Worm (Caenorhabditis elegans) whole organism, L2 larva: ENCODE measurements around the gene srw-13.

Source experiments
- C34F6.9 ChIP-seq: fragments of 150-350 bp; optimal IDR thresholded peaks from 2 replicates; lab custom pipeline; 2014; ENCODE audit warnings: missing biosample characterization, missing genetic modification characterization
- F13H6.1 ChIP-seq: sonication (generic microtip); optimal IDR thresholded peaks from 2 replicates; lab custom pipeline; 2016; ENCODE audit warnings: missing genetic modification characterization, missing compliant biosample characterization
- R02D3.7 ChIP-seq: fragments of 150-350 bp; optimal IDR thresholded peaks from 2 replicates; lab custom pipeline; 2014; ENCODE audit warnings: missing biosample characterization, missing genetic modification characterization
- Y55F3AM.14 ChIP-seq: fragments of 200-800 bp; sonication (Bioruptor generic); optimal IDR thresholded peaks from 2 replicates; lab custom pipeline; 2018; ENCODE audit warnings: mild to moderate bottlenecking, missing genetic modification characterization, missing compliant biosample characterization
- alr-1 ChIP-seq: fragments of 150-350 bp; optimal IDR thresholded peaks from 2 replicates; lab custom pipeline; 2014; ENCODE audit warnings: missing biosample characterization, missing genetic modification characterization
- ama-1 ChIP-seq: fragments of 150-350 bp; optimal IDR thresholded peaks from 2 replicates; lab custom pipeline; 2018; ENCODE audit warnings: inconsistent platforms
- blmp-1 ChIP-seq: sonication (generic microtip); optimal IDR thresholded peaks from 2 replicates; lab custom pipeline; 2017; ENCODE audit warnings: missing genetic modification characterization, mild to moderate bottlenecking, missing compliant biosample characterization, antibody characterized with exemption, moderate library complexity; ENCODE audit not compliant: insufficient read depth
- ceh-16 ChIP-seq: fragments of 150-350 bp; optimal IDR thresholded peaks from 2 replicates; lab custom pipeline; 2014; ENCODE audit warnings: missing biosample characterization, missing genetic modification characterization
- crh-2 ChIP-seq: sonication (generic microtip); optimal IDR thresholded peaks from 2 replicates; lab custom pipeline; 2017; ENCODE audit warnings: missing biosample characterization, missing genetic modification characterization
- egl-27 ChIP-seq: sonication (generic microtip); optimal IDR thresholded peaks from 3 replicates; lab custom pipeline; 2017; ENCODE audit warnings: missing biosample characterization, missing genetic modification reagents, missing genetic modification characterization
- elt-1 ChIP-seq: fragments of 150-350 bp; optimal IDR thresholded peaks from 2 replicates; lab custom pipeline; 2014; ENCODE audit warnings: missing biosample characterization, missing genetic modification characterization
- fos-1 ChIP-seq: fragments of 150-350 bp; optimal IDR thresholded peaks from 2 replicates; lab custom pipeline; 2014; ENCODE audit warnings: missing biosample characterization, missing genetic modification characterization
- lin-11 ChIP-seq: fragments of 150-350 bp; sonication (generic microtip); optimal IDR thresholded peaks from 2 replicates; lab custom pipeline; 2014; ENCODE audit warnings: missing biosample characterization, missing genetic modification characterization, inconsistent platforms, mixed read lengths
- lin-13 ChIP-seq: fragments of 150-350 bp; optimal IDR thresholded peaks from 2 replicates; lab custom pipeline; 2014; ENCODE audit warnings: missing biosample characterization, missing genetic modification reagents, missing genetic modification characterization
- lsy-2 ChIP-seq, 2 experiments: fragments of 150-350 bp in 1 of 2; sonication (generic microtip) in 1 of 2; optimal IDR thresholded peaks; 2 replicates each; lab custom pipeline; 2014 to 2017; ENCODE audit warnings: missing biosample characterization in 2 of 2, missing genetic modification characterization in 2 of 2
- mbf-1 ChIP-seq: sonication (generic microtip); optimal IDR thresholded peaks from 2 replicates; lab custom pipeline; 2017; ENCODE audit warnings: missing biosample characterization, missing genetic modification characterization
- mdl-1 ChIP-seq, 2 experiments: fragments of 150-350 bp in 1 of 2; sonication (generic microtip) in 1 of 2; optimal IDR thresholded peaks; 2 replicates each; lab custom pipeline; 2017; ENCODE audit warnings: missing biosample characterization in 2 of 2, missing genetic modification characterization in 2 of 2
- nhr-10 ChIP-seq: sonication (generic microtip); optimal IDR thresholded peaks from 2 replicates; lab custom pipeline; 2017; ENCODE audit warnings: missing biosample characterization, missing genetic modification characterization
- nhr-11 ChIP-seq: fragments of 150-350 bp; optimal IDR thresholded peaks from 2 replicates; lab custom pipeline; 2014; ENCODE audit warnings: missing biosample characterization, missing genetic modification characterization
- nhr-12 ChIP-seq: fragments of 150-350 bp; optimal IDR thresholded peaks from 2 replicates; lab custom pipeline; 2014; ENCODE audit warnings: missing biosample characterization, missing genetic modification characterization
- nhr-129 ChIP-seq: fragments of 150-350 bp; optimal IDR thresholded peaks from 2 replicates; lab custom pipeline; 2014; ENCODE audit warnings: missing biosample characterization, missing genetic modification characterization
- nhr-21 ChIP-seq: fragments of 150-350 bp; optimal IDR thresholded peaks from 2 replicates; lab custom pipeline; 2014; ENCODE audit warnings: missing biosample characterization, missing genetic modification characterization
- nhr-25 ChIP-seq: fragments of 150-350 bp; sonication (generic microtip); optimal IDR thresholded peaks from 3 replicates; lab custom pipeline; 2014; ENCODE audit warnings: missing biosample characterization, missing genetic modification characterization
- nhr-6 ChIP-seq: fragments of 150-350 bp; optimal IDR thresholded peaks from 2 replicates; lab custom pipeline; 2014; ENCODE audit warnings: missing biosample characterization, missing genetic modification characterization
- nhr-77 ChIP-seq: fragments of 150-350 bp; optimal IDR thresholded peaks from 2 replicates; lab custom pipeline; 2014; ENCODE audit warnings: missing biosample characterization, missing genetic modification characterization
- peb-1 ChIP-seq: fragments of 150-350 bp; optimal IDR thresholded peaks from 2 replicates; lab custom pipeline; 2014; ENCODE audit warnings: missing biosample characterization, missing genetic modification characterization
- sem-4 ChIP-seq: fragments of 150-350 bp; optimal IDR thresholded peaks from 2 replicates; lab custom pipeline; 2014; ENCODE audit warnings: missing biosample characterization, missing genetic modification reagents, missing genetic modification characterization
- skn-1 ChIP-seq: sonication (generic microtip); optimal IDR thresholded peaks from 2 replicates; lab custom pipeline; 2017; ENCODE audit warnings: missing biosample characterization, missing genetic modification characterization
- sma-3 ChIP-seq: sonication (generic microtip); optimal IDR thresholded peaks from 2 replicates; lab custom pipeline; 2016; ENCODE audit warnings: missing genetic modification reagents, missing genetic modification characterization, missing compliant biosample characterization
- sma-9 ChIP-seq, 2 experiments: fragments of 150-350 bp in 1 of 2; sonication (generic microtip) in 1 of 2; optimal IDR thresholded peaks; 2 replicates each; lab custom pipeline; 2014 to 2016; ENCODE audit warnings: missing genetic modification characterization in 2 of 2, mild to moderate bottlenecking in 1 of 2, missing biosample characterization in 1 of 2, missing compliant biosample characterization in 1 of 2, missing genetic modification reagents in 1 of 2, moderate library complexity in 1 of 2
- snpc-4 ChIP-seq: fragments of 150-350 bp; optimal IDR thresholded peaks from 2 replicates; lab custom pipeline; 2014; ENCODE audit warnings: missing biosample characterization, missing genetic modification characterization
- unc-62 ChIP-seq: fragments of 150-350 bp; optimal IDR thresholded peaks from 2 replicates; lab custom pipeline; 2014; ENCODE audit warnings: missing biosample characterization, missing genetic modification reagents, missing genetic modification characterization
- zag-1 ChIP-seq: fragments of 150-350 bp; optimal IDR thresholded peaks from 2 replicates; lab custom pipeline; 2014; ENCODE audit warnings: missing biosample characterization, missing genetic modification characterization
- ztf-11 ChIP-seq: sonication (generic microtip); optimal IDR thresholded peaks from 2 replicates; lab custom pipeline; 2017; ENCODE audit warnings: missing biosample characterization, missing genetic modification characterization
- ztf-4 ChIP-seq: fragments of 150-350 bp; optimal IDR thresholded peaks from 2 replicates; lab custom pipeline; 2014; ENCODE audit warnings: missing biosample characterization, missing genetic modification characterization

Gene srw-13

DNA sequence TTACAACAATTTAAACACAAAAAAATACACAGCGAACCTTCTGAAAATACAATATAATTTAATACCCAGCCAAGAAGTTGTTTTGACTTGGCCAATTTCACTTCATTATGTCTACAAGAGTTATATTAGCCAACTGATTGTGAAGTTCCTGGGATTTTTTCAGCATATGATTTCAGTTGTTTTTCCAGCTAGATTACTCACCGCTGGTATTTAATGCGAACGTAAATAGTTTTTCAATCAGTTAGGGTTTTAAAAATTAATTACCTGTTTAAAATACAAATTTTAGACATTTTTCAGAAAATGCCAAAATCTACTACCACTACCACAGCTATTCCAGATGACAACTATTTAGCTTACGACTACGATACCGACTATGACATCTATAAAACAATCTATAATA, 6.7 kb upstream of the srw-13 start, which contains the start of gene srw-14:
Gene srw-14, plus strand, starts transcription at position 301 of the 400 bp plus-strand sequence.
- TF ChIP-seq nhr-21 (tag; lab: Kevin White, UChicago) (no peak), lsy-2 (tag; optimal IDR thresholded peaks at IDR 0.05; lab: Kevin White, UChicago) (no peak), zag-1 (tag; lab: Kevin White, UChicago) (no peak), lin-13 (GFP tag; lab: Kevin White, UChicago) (no peak), alr-1 (tag; lab: Kevin White, UChicago) (no peak), sma-3 (GFP tag; lab: Kevin White, UChicago) (no peak), nhr-6 (tag; lab: Kevin White, UChicago) (no peak), lin-11 (no peak), snpc-4 (tag; lab: Kevin White, UChicago) (no peak), ztf-11 (tag; lab: Kevin White, UChicago) (no peak), mdl-1 (tag; optimal IDR thresholded peaks at IDR 0.05; lab: Kevin White, UChicago) (no peak), nhr-10 (tag; lab: Kevin White, UChicago) (no peak), ztf-4 (tag; lab: Kevin White, UChicago) (no peak), unc-62 (GFP tag; lab: Kevin White, UChicago) (no peak), ama-1 (lab: Kevin White, UChicago) (no peak), Y55F3AM.14 (no peak), fos-1 (tag; lab: Kevin White, UChicago) (no peak), mbf-1 (tag; lab: Kevin White, UChicago) (no peak), skn-1 (no peak), crh-2 (tag; lab: Kevin White, UChicago) (no peak)

- TF ChIP-seq fos-1 (tag; lab: Kevin White, UChicago) (peak; percentile 74), peb-1 (tag; lab: Kevin White, UChicago) (no peak), nhr-129 (tag; lab: Kevin White, UChicago) (no peak)
These were observed 6.1 kb upstream of the srw-13 start for ce11 chrV:15226206-15226605.

DNA sequence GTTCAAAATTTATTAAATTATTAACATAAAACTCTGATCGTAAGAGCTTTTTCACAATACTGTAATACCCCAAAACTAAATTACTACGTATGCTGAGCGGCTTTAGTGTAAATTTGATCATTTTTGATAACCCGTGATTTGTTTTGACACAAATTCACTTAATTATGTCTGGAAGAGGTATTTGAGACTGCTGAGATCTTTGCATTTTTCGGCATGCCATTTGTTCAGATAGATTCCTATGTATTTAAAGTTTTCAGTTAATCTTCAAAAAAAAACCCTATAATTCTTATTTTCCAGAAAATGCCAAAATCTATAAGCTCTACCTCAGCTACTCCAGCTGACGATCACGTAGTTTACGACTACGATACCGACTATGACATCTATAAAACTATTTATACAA, 2.1 kb upstream of the srw-13 start, which contains the start of gene srw-15:
Gene srw-15, plus strand, starts transcription at position 301 of the 400 bp plus-strand sequence.
- TF ChIP-seq sem-4 (tag; lab: Kevin White, UChicago) (no peak), nhr-11 (tag; lab: Kevin White, UChicago) (no peak), nhr-25 (no peak), nhr-12 (tag; lab: Kevin White, UChicago) (no peak), nhr-77 (no peak), blmp-1 (tag; lab: Kevin White, UChicago) (no peak), nhr-6 (tag; lab: Kevin White, UChicago) (no peak), lin-13 (GFP tag; lab: Kevin White, UChicago) (no peak), C34F6.9 (no peak), mdl-1 (tag; optimal IDR thresholded peaks at IDR 0.05; lab: Kevin White, UChicago) (no peak), sma-9 (GFP tag; optimal IDR thresholded peaks at IDR 0.05; lab: Kevin White, UChicago) (no peak), sma-9 (tag; optimal IDR thresholded peaks at IDR 0.05; lab: Kevin White, UChicago) (no peak), crh-2 (tag; lab: Kevin White, UChicago) (no peak), elt-1 (no peak), F13H6.1 (tag; lab: Kevin White, UChicago) (no peak), ceh-16 (tag; lab: Kevin White, UChicago) (no peak), fos-1 (tag; lab: Kevin White, UChicago) (no peak)
- TF ChIP-seq, all 48 proteins: peak for 0

DNA sequence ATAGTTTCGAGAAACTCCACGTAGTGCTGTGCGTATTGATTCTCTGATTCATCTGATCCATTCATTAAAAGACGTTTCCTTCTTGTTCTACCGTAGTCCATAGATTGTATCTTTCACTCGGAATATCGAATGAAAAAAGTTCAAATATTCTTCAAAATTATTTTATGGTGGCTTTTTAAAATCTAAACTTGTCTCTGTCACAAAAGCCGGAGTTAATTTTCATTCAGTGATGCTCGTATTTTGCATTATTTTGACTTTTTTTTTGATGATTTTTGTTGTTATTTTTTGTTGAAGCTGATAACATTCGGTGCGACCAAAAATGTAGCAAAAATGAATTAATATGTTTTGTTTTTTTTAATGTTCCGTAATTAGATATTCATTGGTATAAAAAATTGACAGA, 3.4 kb downstream of the srw-13 start, which contains the start of gene nhr-164:
Gene nhr-164, minus strand, starts transcription at position 101 of the 400 bp plus-strand sequence.
- TF ChIP-seq ceh-16 (tag; lab: Kevin White, UChicago) (no peak), nhr-6 (tag; lab: Kevin White, UChicago) (no peak), fos-1 (tag; lab: Kevin White, UChicago) (no peak)

ce11 chrV:15238552-15238951, 6.3 kb downstream of the srw-13 start, which contains the start of gene srw-12:
TSS of gene srw-12 (minus strand) at chrV:15238652.
- TF ChIP-seq egl-27 (no peak), C34F6.9 (no peak), alr-1 (tag; lab: Kevin White, UChicago) (no peak), R02D3.7 (tag; lab: Kevin White, UChicago) (no peak), snpc-4 (tag; lab: Kevin White, UChicago) (no peak), nhr-77 (no peak), nhr-129 (tag; lab: Kevin White, UChicago) (no peak)
